Fruit fly (Drosophila melanogaster) whole organism, pupa: ENCODE data around the gene NaPi-III.
A peak's percentile ranks its signal among the peaks of the same experiment; 100 is the strongest.

Experiments
- CG10348 ChIP-seq: fragments of 200-800 bp; sonication (Bioruptor generic); IDR thresholded peaks from 2 replicates; pipeline ENCODE4 v1.3.6; 2022; ENCODE audit warnings: missing biosample characterization, missing genetic modification characterization
- CG12605 ChIP-seq: fragments of 200-800 bp; sonication (Bioruptor generic); IDR thresholded peaks from 2 replicates; pipeline ENCODE4 v1.3.6; 2022; ENCODE audit warnings: missing biosample characterization, missing genetic modification characterization
- CG13204 ChIP-seq: fragments of 200-800 bp; sonication (Bioruptor generic); optimal IDR thresholded peaks from 2 replicates; lab custom pipeline; 2018; ENCODE audit warnings: missing biosample characterization, mild to moderate bottlenecking, missing genetic modification characterization, moderate library complexity
- CG14655 ChIP-seq: fragments of 200-800 bp; sonication (Bioruptor generic); optimal IDR thresholded peaks from 3 replicates; lab custom pipeline; 2017; ENCODE audit warnings: mild to moderate bottlenecking, missing biosample characterization, missing genetic modification reagents, missing genetic modification characterization
- CG15710 ChIP-seq: fragments of 200-800 bp; sonication (Bioruptor generic); optimal IDR thresholded peaks from 2 replicates; lab custom pipeline; 2018; ENCODE audit warnings: missing biosample characterization, mild to moderate bottlenecking, missing genetic modification characterization, moderate library complexity
- CG17806 ChIP-seq: fragments of 200-800 bp; sonication (Bioruptor generic); optimal IDR thresholded peaks from 2 replicates; lab custom pipeline; 2018; ENCODE audit warnings: missing biosample characterization, mild to moderate bottlenecking, missing genetic modification characterization, moderate library complexity
- CG32121 ChIP-seq: fragments of 200-800 bp; sonication (Bioruptor generic); IDR thresholded peaks from 2 replicates; pipeline ENCODE4 v1.3.6; 2022; ENCODE audit warnings: missing biosample characterization, missing genetic modification characterization
- CG34367 ChIP-seq: fragments of 200-800 bp; sonication (Bioruptor generic); optimal IDR thresholded peaks from 2 replicates; lab custom pipeline; 2018; ENCODE audit warnings: missing biosample characterization, mild to moderate bottlenecking, missing genetic modification characterization
- CG4496 ChIP-seq: fragments of 200-800 bp; sonication (Bioruptor generic); IDR thresholded peaks from 3 replicates; pipeline ENCODE4 v1.3.6; 2022; ENCODE audit warnings: missing biosample characterization, missing genetic modification characterization
- CG8159 ChIP-seq: fragments of 200-800 bp; sonication (Bioruptor generic); optimal IDR thresholded peaks from 3 replicates; lab custom pipeline; 2018; ENCODE audit warnings: missing biosample characterization, mild to moderate bottlenecking, missing genetic modification characterization, moderate library complexity
- CG8301 ChIP-seq: fragments of 200-800 bp; sonication (Bioruptor generic); optimal IDR thresholded peaks from 2 replicates; lab custom pipeline; 2018; ENCODE audit warnings: missing biosample characterization, mild to moderate bottlenecking, missing genetic modification characterization
- CG9948 ChIP-seq: fragments of 200-800 bp; sonication (Bioruptor generic); optimal IDR thresholded peaks from 2 replicates; lab custom pipeline; 2018; ENCODE audit warnings: missing biosample characterization, mild to moderate bottlenecking, missing genetic modification characterization, moderate library complexity
- D1 ChIP-seq: fragments of 200-800 bp; sonication (Bioruptor generic); optimal IDR thresholded peaks from 2 replicates; lab custom pipeline; 2018; ENCODE audit warnings: missing biosample characterization, mild to moderate bottlenecking, missing genetic modification characterization, moderate library complexity
- EcR ChIP-seq: fragments of 200-800 bp; sonication (Bioruptor generic); optimal IDR thresholded peaks from 3 replicates; lab custom pipeline; 2019; ENCODE audit warnings: missing biosample characterization, missing genetic modification characterization, mild to moderate bottlenecking, moderate library complexity, missing genetic modification reagents
- Ets98B ChIP-seq: fragments of 200-800 bp; sonication (Bioruptor generic); IDR thresholded peaks from 2 replicates; pipeline ENCODE4 v1.3.6; 2022; ENCODE audit warnings: missing biosample characterization, missing genetic modification characterization
- Pif1A ChIP-seq: fragments of 200-800 bp; sonication (Bioruptor generic); optimal IDR thresholded peaks from 3 replicates; lab custom pipeline; 2016; ENCODE audit warnings: missing biosample characterization, missing genetic modification characterization
- Pif1B ChIP-seq: fragments of 200-800 bp; sonication (Bioruptor generic); optimal IDR thresholded peaks from 3 replicates; lab custom pipeline; 2016; ENCODE audit warnings: missing biosample characterization, missing genetic modification characterization
- Snoo ChIP-seq: fragments of 200-800 bp; sonication (Bioruptor generic); optimal IDR thresholded peaks from 3 replicates; lab custom pipeline; 2017; ENCODE audit warnings: missing biosample characterization, mild to moderate bottlenecking, missing genetic modification characterization, inconsistent platforms
- fd96Ca ChIP-seq: fragments of 200-800 bp; sonication (Bioruptor generic); IDR thresholded peaks from 3 replicates; pipeline ENCODE4 v1.3.6; 2022; ENCODE audit warnings: missing biosample characterization, missing genetic modification characterization
- gl ChIP-seq: fragments of 200-800 bp; sonication (Bioruptor generic); optimal IDR thresholded peaks from 2 replicates; lab custom pipeline; 2018; ENCODE audit warnings: missing biosample characterization, mild to moderate bottlenecking, missing genetic modification characterization
- rn ChIP-seq: fragments of 200-800 bp; sonication (Bioruptor generic); IDR thresholded peaks from 2 replicates; pipeline ENCODE4 v1.3.6; 2022; ENCODE audit warnings: missing biosample characterization, missing genetic modification characterization

NaPi-III gene

DNA sequence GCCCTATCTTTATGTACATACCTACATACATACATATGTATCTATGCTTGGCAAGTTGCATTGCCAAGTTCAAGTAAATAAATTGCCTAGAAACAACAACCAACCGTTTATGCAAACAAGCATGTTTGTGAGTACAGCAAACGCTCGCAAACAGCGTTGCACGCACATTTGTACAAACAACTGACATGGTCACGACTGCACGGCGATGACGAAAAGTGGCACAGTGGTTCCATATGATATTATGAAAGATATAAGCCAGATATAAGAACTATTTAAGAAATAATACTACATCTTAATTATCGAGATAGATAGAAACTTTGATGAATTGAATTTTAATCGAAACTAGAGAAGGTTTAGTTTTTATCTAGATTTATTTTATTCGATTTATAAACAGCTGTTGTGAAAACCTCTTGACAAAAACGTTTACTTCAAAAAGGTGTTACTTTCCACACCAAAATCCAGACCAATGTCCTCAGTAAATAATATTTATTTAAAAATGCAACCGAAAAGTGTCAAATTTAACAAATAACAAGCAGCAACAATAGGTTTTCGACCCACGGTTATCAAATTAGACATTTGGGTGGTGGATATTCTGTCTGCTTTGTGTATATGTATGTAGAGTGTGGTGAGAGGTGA is 33.2 kb upstream of the NaPi-III start:
- TF ChIP-seq CG13204 (no peak), CG10348 (GFP tag; lab: Robert Waterston, UW) (no peak), CG8301 (tag; lab: Kevin White, UChicago) (peak; percentile 59), CG12605 (GFP tag; lab: Robert Waterston, UW) (no peak), CG15710 (tag; lab: Kevin White, UChicago) (no peak), Snoo (tag; lab: Kevin White, UChicago) (peak; percentile 38), CG8159 (peak; percentile 31), EcR (GFP tag; lab: Kevin White, UChicago) (no peak), D1 (tag; lab: Kevin White, UChicago) (no peak), Pif1B (GFP tag; lab: Kevin White, UChicago) (peak; percentile 72), Pif1A (GFP tag; lab: Kevin White, UChicago) (peak; percentile 63), CG14655 (GFP tag; lab: Kevin White, UChicago) (peak; percentile 71), CG9948 (tag; lab: Kevin White, UChicago) (peak; percentile 39), CG32121 (GFP tag; lab: Robert Waterston, UW) (peak; percentile 63), Ets98B (GFP tag; lab: Robert Waterston, UW) (peak; percentile 49), gl (tag; lab: Kevin White, UChicago) (no peak), fd96Ca (GFP tag; lab: Robert Waterston, UW) (no peak; the same call in 2 of the 3 replicates), rn (GFP tag; lab: Robert Waterston, UW) (no peak)

DNA sequence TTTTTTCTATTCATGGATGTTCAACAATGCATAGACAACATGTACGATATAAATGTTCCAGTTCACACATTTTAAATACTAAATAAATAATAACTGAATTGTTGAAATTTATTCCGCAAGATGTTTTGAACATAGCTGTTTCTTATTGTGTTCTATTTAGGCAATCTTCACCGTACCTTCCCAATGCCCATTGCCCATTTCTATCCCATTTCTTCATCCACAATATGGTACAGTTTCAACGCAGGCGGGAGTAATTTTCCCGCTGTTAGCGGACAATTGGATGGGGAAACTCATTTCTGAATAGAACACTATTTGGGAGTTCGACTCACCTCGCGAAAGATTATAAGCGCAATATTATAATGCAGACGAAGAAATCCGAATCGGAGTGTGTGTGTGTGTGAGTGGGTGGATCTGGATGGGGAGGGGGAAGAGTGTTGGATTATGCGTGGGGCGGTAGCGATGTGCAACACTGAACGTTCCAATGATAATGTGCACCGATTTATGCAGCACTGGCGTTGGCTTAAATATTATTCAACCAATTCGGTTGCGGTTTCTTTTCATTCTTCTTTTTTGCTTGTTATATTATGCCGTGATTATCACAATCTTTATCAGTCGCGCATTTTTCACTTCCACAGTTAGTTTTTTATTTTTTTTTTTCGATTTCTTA is 31.1 kb upstream of the NaPi-III start:
- TF ChIP-seq CG8301 (tag; lab: Kevin White, UChicago) (peak; percentile 4), CG4496 (GFP tag; lab: Robert Waterston, UW) (peak; percentile 50), CG10348 (GFP tag; lab: Robert Waterston, UW) (no peak), Pif1A (GFP tag; lab: Kevin White, UChicago) (peak; percentile 36), CG13204 (peak; percentile 34), gl (tag; lab: Kevin White, UChicago) (no peak), CG32121 (GFP tag; lab: Robert Waterston, UW) (peak; percentile 57; the same call in 1 of the 2 replicates), CG14655 (GFP tag; lab: Kevin White, UChicago) (peak; percentile 33), Snoo (tag; lab: Kevin White, UChicago) (peak; percentile 60), fd96Ca (GFP tag; lab: Robert Waterston, UW) (peak; percentile 52; the same call in 1 of the 3 replicates), D1 (tag; lab: Kevin White, UChicago) (no peak), Ets98B (GFP tag; lab: Robert Waterston, UW) (peak; percentile 49), CG15710 (tag; lab: Kevin White, UChicago) (peak; percentile 23), CG12605 (GFP tag; lab: Robert Waterston, UW) (0 out of 2 replicates have a peak, but pooled peaks have one; percentile 21), Pif1B (GFP tag; lab: Kevin White, UChicago) (peak; percentile 50), CG8159 (peak; percentile 25), CG17806 (tag; lab: Kevin White, UChicago) (no peak), EcR (GFP tag; lab: Kevin White, UChicago) (no peak)

DNA sequence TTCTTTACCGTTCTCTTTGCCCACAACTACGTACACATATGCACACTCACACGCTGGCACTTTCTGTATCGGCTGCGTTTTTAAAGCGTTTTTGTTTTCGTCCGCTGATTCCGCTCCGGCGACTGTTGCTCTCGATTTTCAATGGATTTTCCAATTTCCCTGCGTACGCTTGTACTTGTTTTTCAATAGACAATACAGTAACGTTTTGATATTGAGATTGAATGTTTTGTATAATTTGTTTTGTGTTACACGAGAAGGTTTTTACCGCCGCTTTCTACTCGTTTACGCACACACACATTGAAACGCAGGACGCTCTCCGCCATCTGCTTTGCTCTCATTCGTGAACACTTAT is 30.6 kb upstream of the NaPi-III start:
- TF ChIP-seq Pif1B (GFP tag; lab: Kevin White, UChicago) = no peak
- TF ChIP-seq CG10348 (GFP tag; lab: Robert Waterston, UW) = no peak
- no peak for TF ChIP-seq EcR (GFP tag; lab: Kevin White, UChicago)
- no peak for TF ChIP-seq fd96Ca (GFP tag; lab: Robert Waterston, UW)
- TF ChIP-seq Ets98B (GFP tag; lab: Robert Waterston, UW) = no peak
- TF ChIP-seq CG32121 (GFP tag; lab: Robert Waterston, UW) = no peak
- TF ChIP-seq Snoo (tag; lab: Kevin White, UChicago) = no peak
- TF ChIP-seq CG14655 (GFP tag; lab: Kevin White, UChicago) = no peak
- TF ChIP-seq CG12605 (GFP tag; lab: Robert Waterston, UW) = no peak
- TF ChIP-seq CG13204 = no peak
- TF ChIP-seq gl (tag; lab: Kevin White, UChicago) = no peak
- no peak for TF ChIP-seq CG17806 (tag; lab: Kevin White, UChicago)
- TF ChIP-seq Pif1A (GFP tag; lab: Kevin White, UChicago) = no peak
- no peak for TF ChIP-seq CG15710 (tag; lab: Kevin White, UChicago)
- TF ChIP-seq CG8301 (tag; lab: Kevin White, UChicago) = no peak
- TF ChIP-seq, all 21 proteins: peak for 0

DNA sequence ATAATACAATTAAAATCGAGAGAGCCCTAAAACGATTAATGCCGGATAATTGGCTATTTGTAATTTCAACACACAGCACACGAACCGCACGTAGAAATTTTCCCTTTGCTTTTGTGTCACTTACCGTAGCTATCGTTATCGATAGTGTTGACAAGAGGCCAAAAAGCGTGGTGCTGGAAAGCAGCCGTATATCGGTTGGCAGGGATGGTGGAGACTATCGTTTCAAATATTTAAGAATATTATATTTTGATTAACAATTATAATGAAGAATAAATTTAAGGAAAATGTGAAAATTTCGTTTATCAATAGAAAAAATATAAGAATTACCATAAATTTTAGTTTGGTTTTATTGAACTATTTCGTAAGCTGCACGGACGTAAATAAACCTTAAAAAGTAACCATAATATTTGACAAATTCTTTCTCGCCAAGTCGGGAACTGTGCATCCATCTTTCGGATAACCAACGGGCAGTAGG is 30.1 kb upstream of the NaPi-III start, which contains the start of gene JIL-1:
Gene JIL-1, minus strand, starts transcription at position 148 of the 475 bp plus-strand sequence.
- TF ChIP-seq Ets98B (GFP tag; lab: Robert Waterston, UW) = peak; percentile 77
- 0 out of 2 replicates have a peak, but pooled peaks have one; percentile 10 for TF ChIP-seq rn (GFP tag; lab: Robert Waterston, UW)
- peak; percentile 5 for TF ChIP-seq CG8301 (tag; lab: Kevin White, UChicago)
- peak; percentile 38; the same call in 1 of the 2 replicates for TF ChIP-seq CG32121 (GFP tag; lab: Robert Waterston, UW)
- TF ChIP-seq fd96Ca (GFP tag; lab: Robert Waterston, UW) = peak; percentile 69
- TF ChIP-seq CG34367 (tag; lab: Kevin White, UChicago) = no peak
- no peak for TF ChIP-seq EcR (GFP tag; lab: Kevin White, UChicago)
- TF ChIP-seq CG12605 (GFP tag; lab: Robert Waterston, UW) = no peak
- TF ChIP-seq CG13204 = no peak
- peak; percentile 41 for TF ChIP-seq CG8159
- peak; percentile 20 for TF ChIP-seq Snoo (tag; lab: Kevin White, UChicago)
- TF ChIP-seq CG4496 (GFP tag; lab: Robert Waterston, UW) = peak; percentile 50; the same call in 2 of the 3 replicates
- peak; percentile 57 for TF ChIP-seq D1 (tag; lab: Kevin White, UChicago)
- no peak for TF ChIP-seq CG9948 (tag; lab: Kevin White, UChicago)
- peak; percentile 44 for TF ChIP-seq Pif1B (GFP tag; lab: Kevin White, UChicago)
- no peak for TF ChIP-seq CG10348 (GFP tag; lab: Robert Waterston, UW)
- TF ChIP-seq Pif1A (GFP tag; lab: Kevin White, UChicago) = peak; percentile 44
- TF ChIP-seq CG17806 (tag; lab: Kevin White, UChicago) = peak; percentile 14
- TF ChIP-seq CG14655 (GFP tag; lab: Kevin White, UChicago) = peak; percentile 21
- peak; percentile 42 for TF ChIP-seq CG15710 (tag; lab: Kevin White, UChicago)
- TF ChIP-seq gl (tag; lab: Kevin White, UChicago) = no peak
